Fruit fly (Drosophila melanogaster) whole organism, embryonic: ENCODE measurements around the gene CG44406.

Source experiments
- Aef1 ChIP-seq: fragments of 200-800 bp; sonication (Bioruptor generic); IDR thresholded peaks from 3 replicates; pipeline ENCODE4 v1.3.6; 2022; ENCODE audit warnings: missing biosample characterization, missing genetic modification characterization
- Bdp1 ChIP-seq: fragments of 200-800 bp; sonication (Bioruptor generic); optimal IDR thresholded peaks from 3 replicates; lab custom pipeline; 2016; ENCODE audit warnings: missing biosample characterization, missing genetic modification characterization
- Blimp-1 ChIP-seq: fragments of 200-800 bp; sonication (Bioruptor generic); optimal IDR thresholded peaks from 3 replicates; lab custom pipeline; 2018; ENCODE audit warnings: missing biosample characterization, missing genetic modification characterization, mild to moderate bottlenecking, moderate library complexity, missing genetic modification reagents
- CG10366 ChIP-seq: fragments of 200-800 bp; sonication (Bioruptor generic); IDR thresholded peaks from 2 replicates; pipeline ENCODE4 v1.3.6; 2022; ENCODE audit warnings: missing biosample characterization, missing genetic modification characterization
- CG10979 ChIP-seq: fragments of 200-800 bp; sonication (Bioruptor generic); optimal IDR thresholded peaks from 2 replicates; lab custom pipeline; 2018; ENCODE audit warnings: missing biosample characterization, mild to moderate bottlenecking, missing genetic modification characterization, moderate library complexity
- CG11085 ChIP-seq: fragments of 200-800 bp; sonication (Bioruptor generic); IDR thresholded peaks from 2 replicates; pipeline ENCODE4 v1.3.6; 2022; ENCODE audit warnings: missing biosample characterization, missing genetic modification characterization
- CG11456 ChIP-seq: fragments of 200-800 bp; sonication (Bioruptor generic); IDR thresholded peaks from 3 replicates; pipeline ENCODE4 v1.3.6; 2022; ENCODE audit warnings: missing biosample characterization, missing genetic modification characterization
- CG11504 ChIP-seq: fragments of 200-800 bp; sonication (Bioruptor generic); optimal IDR thresholded peaks from 3 replicates; lab custom pipeline; 2019; ENCODE audit warnings: missing biosample characterization, mild to moderate bottlenecking, missing genetic modification characterization, moderate library complexity
- CG12744 ChIP-seq: fragments of 200-800 bp; sonication (Bioruptor generic); optimal IDR thresholded peaks from 2 replicates; lab custom pipeline; 2016; ENCODE audit warnings: missing biosample characterization, missing genetic modification characterization
- CG13624 ChIP-seq: fragments of 200-800 bp; sonication (Bioruptor generic); optimal IDR thresholded peaks from 2 replicates; lab custom pipeline; 2016; ENCODE audit warnings: missing biosample characterization, missing genetic modification characterization
- CG17385 ChIP-seq: fragments of 200-800 bp; sonication (Bioruptor generic); optimal IDR thresholded peaks from 3 replicates; lab custom pipeline; 2018; ENCODE audit warnings: missing biosample characterization, mild to moderate bottlenecking, missing genetic modification characterization
- CG17912 ChIP-seq: fragments of 200-800 bp; sonication (Bioruptor generic); optimal IDR thresholded peaks from 2 replicates; lab custom pipeline; 2018; ENCODE audit warnings: missing biosample characterization, mild to moderate bottlenecking, missing genetic modification characterization
- CG2120 ChIP-seq: fragments of 200-800 bp; sonication (Bioruptor generic); optimal IDR thresholded peaks from 3 replicates; lab custom pipeline; 2016; ENCODE audit warnings: missing biosample characterization, missing genetic modification characterization
- CG3065 ChIP-seq: fragments of 200-800 bp; sonication (Bioruptor generic); optimal IDR thresholded peaks from 2 replicates; lab custom pipeline; 2016; ENCODE audit warnings: missing biosample characterization, missing genetic modification characterization
- CG3847 ChIP-seq: fragments of 200-800 bp; sonication (Bioruptor generic); IDR thresholded peaks from 2 replicates; pipeline ENCODE4 v1.3.6; 2022; ENCODE audit warnings: missing biosample characterization, missing genetic modification characterization
- CG4404 ChIP-seq: fragments of 200-800 bp; sonication (Bioruptor generic); IDR thresholded peaks from 2 replicates; pipeline ENCODE4 v1.3.6; 2022; ENCODE audit warnings: missing biosample characterization, missing genetic modification characterization
- CG4854 ChIP-seq: fragments of 200-800 bp; sonication (Bioruptor generic); optimal IDR thresholded peaks from 2 replicates; lab custom pipeline; 2016; ENCODE audit warnings: missing biosample characterization, missing genetic modification characterization, inconsistent platforms
- CG6791 ChIP-seq: fragments of 200-800 bp; sonication (Bioruptor generic); IDR thresholded peaks from 3 replicates; pipeline ENCODE4 v1.3.6; 2022; ENCODE audit warnings: missing biosample characterization, missing genetic modification characterization; ENCODE audit not compliant: partially characterized antibody
- CG7839 ChIP-seq: fragments of 200-800 bp; sonication (Bioruptor generic); optimal IDR thresholded peaks from 3 replicates; lab custom pipeline; 2018; ENCODE audit warnings: missing biosample characterization, mild to moderate bottlenecking, missing genetic modification characterization, moderate library complexity
- CG8290 ChIP-seq, 3 experiments: fragments of 200-800 bp; sonication (Bioruptor generic); optimal IDR thresholded peaks; 2 replicates each; lab custom pipeline; 2016 to 2019; ENCODE audit warnings: missing biosample characterization in 3 of 3, missing genetic modification characterization in 3 of 3, mild to moderate bottlenecking in 2 of 3, moderate library complexity in 1 of 3
- CG9215 ChIP-seq: fragments of 200-800 bp; sonication (Bioruptor generic); IDR thresholded peaks from 2 replicates; pipeline ENCODE4 v1.3.6; 2022; ENCODE audit warnings: missing biosample characterization, missing genetic modification characterization
- Fer2 ChIP-seq: fragments of 200-800 bp; sonication (Bioruptor generic); optimal IDR thresholded peaks from 2 replicates; lab custom pipeline; 2018; ENCODE audit warnings: missing biosample characterization, mild to moderate bottlenecking, missing genetic modification characterization, moderate library complexity
- GATAe ChIP-seq: fragments of 200-800 bp; sonication (Bioruptor generic); conservative IDR thresholded peaks from 2 replicates; pipeline ENCODE4 v1.3.6; 2022; ENCODE audit warnings: missing biosample characterization, missing genetic modification characterization
- HHEX ChIP-seq: fragments of 200-800 bp; sonication (Bioruptor generic); optimal IDR thresholded peaks from 3 replicates; lab custom pipeline; 2017; ENCODE audit warnings: missing biosample characterization, mild to moderate bottlenecking, missing genetic modification characterization, missing genetic modification reagents
- Hmr ChIP-seq: fragments of 200-800 bp; sonication (Bioruptor generic); optimal IDR thresholded peaks from 3 replicates; lab custom pipeline; 2017; ENCODE audit warnings: mild to moderate bottlenecking, missing biosample characterization, missing genetic modification reagents, missing genetic modification characterization
- Hr51 ChIP-seq, 2 experiments: fragments of 200-800 bp; sonication (Bioruptor generic); optimal IDR thresholded peaks; 2 replicates in 1 of 2; 3 replicates in 1 of 2; lab custom pipeline; 2016 to 2018; ENCODE audit warnings: missing biosample characterization in 2 of 2, missing genetic modification characterization in 2 of 2, mild to moderate bottlenecking in 1 of 2, moderate library complexity in 1 of 2
- MTF-1 ChIP-seq: fragments of 200-800 bp; sonication (Bioruptor generic); optimal IDR thresholded peaks from 2 replicates; lab custom pipeline; 2018; ENCODE audit warnings: missing biosample characterization, mild to moderate bottlenecking, missing genetic modification characterization, borderline replicate concordance
- Meics ChIP-seq: fragments of 200-800 bp; sonication (Bioruptor generic); optimal IDR thresholded peaks from 2 replicates; lab custom pipeline; 2017; ENCODE audit warnings: missing biosample characterization, mild to moderate bottlenecking, missing genetic modification characterization
- NFAT ChIP-seq: fragments of 200-800 bp; sonication (Bioruptor generic); IDR thresholded peaks from 2 replicates; pipeline ENCODE4 v1.3.6; 2022; ENCODE audit warnings: missing biosample characterization, missing genetic modification characterization
- Ptx1 ChIP-seq: fragments of 200-800 bp; sonication (Bioruptor generic); IDR thresholded peaks from 2 replicates; pipeline ENCODE4 v1.3.6; 2022; ENCODE audit warnings: missing biosample characterization, missing genetic modification characterization
- Vsx1 ChIP-seq: fragments of 200-800 bp; sonication (Bioruptor generic); optimal IDR thresholded peaks from 2 replicates; lab custom pipeline; 2017; ENCODE audit warnings: missing biosample characterization, mild to moderate bottlenecking, missing genetic modification characterization, missing genetic modification reagents
- Xbp1 ChIP-seq: fragments of 200-800 bp; sonication (Bioruptor generic); optimal IDR thresholded peaks from 3 replicates; lab custom pipeline; 2016; ENCODE audit warnings: missing biosample characterization, mild to moderate bottlenecking, missing genetic modification characterization
- bcd ChIP-seq: fragments of 200-800 bp; sonication (Bioruptor generic); optimal IDR thresholded peaks from 2 replicates; lab custom pipeline; 2017; ENCODE audit warnings: missing biosample characterization, mild to moderate bottlenecking, missing genetic modification characterization
- br ChIP-seq: fragments of >200 bp; optimal IDR thresholded peaks from 2 replicates; lab custom pipeline; 2017
- cas ChIP-seq: fragments of 200-800 bp; sonication (Bioruptor generic); IDR thresholded peaks from 2 replicates; pipeline ENCODE4 v1.3.6; 2022; ENCODE audit warnings: missing biosample characterization, missing genetic modification characterization
- fd102C ChIP-seq: fragments of 200-800 bp; sonication (Bioruptor generic); optimal IDR thresholded peaks from 2 replicates; lab custom pipeline; 2018; ENCODE audit warnings: missing biosample characterization, mild to moderate bottlenecking, missing genetic modification characterization, moderate library complexity
- hkb ChIP-seq, 2 experiments: fragments of 200-800 bp in 1 of 2; fragments of >200 bp in 1 of 2; sonication (Bioruptor generic) in 1 of 2; IDR thresholded peaks in 1 of 2; optimal IDR thresholded peaks in 1 of 2; 2 replicates each; pipeline versions ENCODE4 v1.3.6 to Lab custom; 2017 to 2022; ENCODE audit warnings: missing biosample characterization in 1 of 2, missing genetic modification characterization in 1 of 2
- ind ChIP-seq: fragments of 200-800 bp; sonication (Bioruptor generic); optimal IDR thresholded peaks from 3 replicates; lab custom pipeline; 2016; ENCODE audit warnings: missing biosample characterization, missing genetic modification characterization
- lab ChIP-seq: fragments of 200-800 bp; sonication (Bioruptor generic); optimal IDR thresholded peaks from 3 replicates; lab custom pipeline; 2017; ENCODE audit warnings: missing biosample characterization, missing genetic modification characterization, mild to moderate bottlenecking, moderate library complexity, missing genetic modification reagents
- nerfin-2 ChIP-seq: fragments of 200-800 bp; sonication (Bioruptor generic); IDR thresholded peaks from 2 replicates; pipeline ENCODE4 v1.3.6; 2022; ENCODE audit warnings: missing biosample characterization, missing genetic modification characterization; ENCODE audit not compliant: partially characterized antibody
- pita ChIP-seq: fragments of 200-800 bp; sonication (Bioruptor generic); optimal IDR thresholded peaks from 2 replicates; lab custom pipeline; 2017; ENCODE audit warnings: missing biosample characterization, mild to moderate bottlenecking, missing genetic modification characterization
- prd ChIP-seq, 3 experiments: fragments of >200 bp in 2 of 3; fragments of 200-800 bp in 1 of 3; sonication (Bioruptor generic) in 1 of 3; optimal IDR thresholded peaks in 2 of 3; IDR thresholded peaks in 1 of 3; 2 replicates in 2 of 3; 3 replicates in 1 of 3; pipeline versions ENCODE4 v1.3.6 to Lab custom; 2017 to 2022; ENCODE audit warnings: missing biosample characterization in 1 of 3, missing genetic modification characterization in 1 of 3
- ro ChIP-seq: fragments of 200-800 bp; sonication (Bioruptor generic); IDR thresholded peaks from 2 replicates; pipeline ENCODE4 v1.3.6; 2022; ENCODE audit warnings: missing biosample characterization, missing genetic modification characterization
- row ChIP-seq: fragments of 200-800 bp; sonication (Bioruptor generic); IDR thresholded peaks from 3 replicates; pipeline ENCODE4 v1.3.6; 2022; ENCODE audit warnings: missing biosample characterization, missing genetic modification characterization
- sens ChIP-seq: fragments of 200-800 bp; sonication (Bioruptor generic); peaks from one replicate; lab custom pipeline; 2016; ENCODE audit warnings: missing biosample characterization, missing genetic modification characterization
- seq ChIP-seq: fragments of 200-800 bp; sonication (Bioruptor generic); IDR thresholded peaks from 2 replicates; pipeline ENCODE4 v1.3.6; 2022; ENCODE audit warnings: missing biosample characterization, missing genetic modification characterization
- stc ChIP-seq: fragments of 200-800 bp; sonication (Bioruptor generic); IDR thresholded peaks from 2 replicates; pipeline ENCODE4 v1.3.6; 2022; ENCODE audit warnings: missing biosample characterization, missing genetic modification characterization
- tll ChIP-seq, 2 experiments: fragments of 200-800 bp in 1 of 2; fragments of >200 bp in 1 of 2; sonication (Bioruptor generic) in 1 of 2; optimal IDR thresholded peaks; 2 replicates each; lab custom pipeline; 2017 to 2019; ENCODE audit warnings: missing biosample characterization in 2 of 2, missing genetic modification characterization in 2 of 2, mild to moderate bottlenecking in 1 of 2, moderate library complexity in 1 of 2
- z ChIP-seq: fragments of 200-800 bp; sonication (Bioruptor generic); IDR thresholded peaks from 3 replicates; pipeline ENCODE4 v1.3.6; 2022; ENCODE audit warnings: missing biosample characterization, missing genetic modification characterization
- zf30C ChIP-seq: fragments of 200-800 bp; sonication (Bioruptor generic); optimal IDR thresholded peaks from 3 replicates; lab custom pipeline; 2018; ENCODE audit warnings: missing biosample characterization, mild to moderate bottlenecking, missing genetic modification characterization

Gene CG44406

DNA sequence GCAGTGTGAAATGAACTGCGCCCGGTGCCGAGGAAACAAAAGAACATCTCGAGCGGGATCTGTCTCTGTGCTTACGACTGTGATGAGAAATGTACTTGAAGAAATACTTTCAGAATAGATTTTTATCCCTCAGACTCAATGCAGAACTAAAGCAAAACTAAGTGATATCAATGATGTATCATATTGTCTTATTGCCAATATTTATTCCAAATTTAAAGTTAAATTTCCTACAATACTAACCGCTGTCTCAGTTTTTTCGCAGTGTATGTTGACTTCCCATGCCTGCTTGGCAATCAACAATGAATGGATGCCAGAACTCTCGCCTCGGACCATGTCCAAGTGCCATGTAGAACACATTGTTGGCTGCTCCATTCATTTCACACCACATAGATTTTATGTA is 45.4 kb upstream of the CG44406 start (continued):
- no peak for TF ChIP-seq NFAT (GFP tag; lab: Robert Waterston, UW)
- TF ChIP-seq GATAe (GFP tag; lab: Robert Waterston, UW) = no peak
- no peak for TF ChIP-seq CG9215 (GFP tag; lab: Robert Waterston, UW)
- TF ChIP-seq CG3065 (GFP tag; lab: Kevin White, UChicago) = no peak
- TF ChIP-seq CG17912 (GFP tag; lab: Kevin White, UChicago) = no peak
- TF ChIP-seq ro = no peak
- no peak for TF ChIP-seq CG10366 (GFP tag; lab: Robert Waterston, UW)
- no peak for TF ChIP-seq cas (GFP tag; lab: Robert Waterston, UW)
- peak in 1 of 2 experiments; percentile 45 for TF ChIP-seq Hr51 (GFP tag; optimal IDR thresholded peaks at IDR 0.05; lab: Kevin White, UChicago)
- no peak for TF ChIP-seq tll (GFP tag; optimal IDR thresholded peaks at IDR 0.05; lab: Kevin White, UChicago)
- TF ChIP-seq HHEX (GFP tag; lab: Kevin White, UChicago) = no peak
- no peak for TF ChIP-seq CG11085 (GFP tag; lab: Robert Waterston, UW)
- no peak for TF ChIP-seq seq (GFP tag; lab: Robert Waterston, UW)
- no peak for TF ChIP-seq Vsx1 (GFP tag; lab: Kevin White, UChicago)
- TF ChIP-seq pita (GFP tag; lab: Kevin White, UChicago) = no peak
- TF ChIP-seq CG7839 = peak; percentile 9
- TF ChIP-seq MTF-1 (GFP tag; lab: Kevin White, UChicago) = no peak
- no peak for TF ChIP-seq CG4854 (GFP tag; lab: Kevin White, UChicago)
- TF ChIP-seq CG13624 = no peak
- no peak for TF ChIP-seq Blimp-1 (GFP tag; lab: Kevin White, UChicago)
- TF ChIP-seq Fer2 (tag; lab: Kevin White, UChicago) = no peak
- TF ChIP-seq z = no peak
- no peak for TF ChIP-seq CG12744 (GFP tag; lab: Kevin White, UChicago)
- TF ChIP-seq sens (GFP tag; lab: Kevin White, UChicago) = peak; percentile 52
- TF ChIP-seq CG11456 = no peak
- no peak for TF ChIP-seq nerfin-2
- TF ChIP-seq bcd (GFP tag; lab: Kevin White, UChicago) = no peak
- TF ChIP-seq CG17385 (GFP tag; lab: Kevin White, UChicago) = no peak
- TF ChIP-seq CG6791 (GFP tag; lab: Robert Waterston, UW) = no peak
- TF ChIP-seq CG10979 (tag; lab: Kevin White, UChicago) = no peak
- no peak for TF ChIP-seq fd102C (GFP tag; lab: Kevin White, UChicago)
- no peak for TF ChIP-seq CG8290 (GFP tag; optimal IDR thresholded peaks at IDR 0.05; lab: Kevin White, UChicago)
- peak in 1 of 2 experiments; percentile 17 for TF ChIP-seq CG8290 (tag; optimal IDR thresholded peaks at IDR 0.05; lab: Kevin White, UChicago)
- TF ChIP-seq row (GFP tag; lab: Robert Waterston, UW) = no peak; the same call in 1 of the 3 replicates
- no peak for TF ChIP-seq hkb (optimal IDR thresholded peaks at IDR 0.05; lab: Kevin White, UChicago)
- no peak for TF ChIP-seq hkb (GFP tag; IDR thresholded peaks at IDR 0.05; lab: Robert Waterston, UW)
- peak; percentile 31 for TF ChIP-seq CG11504 (tag; lab: Kevin White, UChicago)
- TF ChIP-seq CG3847 (GFP tag; lab: Robert Waterston, UW) = no peak
- no peak for TF ChIP-seq zf30C
- TF ChIP-seq Hmr = peak; percentile 41
- TF ChIP-seq prd (optimal IDR thresholded peaks at IDR 0.05; lab: Kevin White, UChicago) = no peak
- no peak for TF ChIP-seq prd (GFP tag; IDR thresholded peaks at IDR 0.05; lab: Robert Waterston, UW)
- peak; percentile 10 for TF ChIP-seq ind (GFP tag; lab: Kevin White, UChicago)
- TF ChIP-seq Xbp1 = no peak
- TF ChIP-seq Meics (GFP tag; lab: Kevin White, UChicago) = peak; percentile 11
- peak; percentile 36 for TF ChIP-seq CG2120 (GFP tag; lab: Kevin White, UChicago)
- no peak for TF ChIP-seq Bdp1 (GFP tag; lab: Kevin White, UChicago)
- TF ChIP-seq stc = no peak
- 0 out of 2 replicates have a peak, but pooled peaks have one; percentile 8 for TF ChIP-seq Ptx1 (GFP tag; lab: Robert Waterston, UW)
- no peak for TF ChIP-seq CG4404 (GFP tag; lab: Robert Waterston, UW)
- TF ChIP-seq Aef1 = no peak
- TF ChIP-seq lab (GFP tag; lab: Kevin White, UChicago) = peak; percentile 58
- no peak for TF ChIP-seq br
